Worm (Caenorhabditis elegans) whole organism, mixed stage, embryonic: ENCODE results near the gene srt-18.

Source experiments
- M03D4.4 ChIP-seq: sonication (generic microtip); optimal IDR thresholded peaks from 2 replicates; lab custom pipeline; 2017; ENCODE audit warnings: mild to moderate bottlenecking, missing genetic modification characterization, missing compliant biosample characterization
- bed-3 ChIP-seq: fragments of 200-800 bp; sonication (Bioruptor generic); optimal IDR thresholded peaks from 3 replicates; lab custom pipeline; 2018; ENCODE audit warnings: mild to moderate bottlenecking, missing genetic modification characterization, moderate library complexity, missing compliant biosample characterization
- ceh-39 ChIP-seq: fragments of 150-350 bp; optimal IDR thresholded peaks from 2 replicates; lab custom pipeline; 2014; ENCODE audit warnings: missing biosample characterization, missing genetic modification characterization
- ceh-43 ChIP-seq: fragments of 200-800 bp; sonication (Bioruptor generic); optimal IDR thresholded peaks from 2 replicates; lab custom pipeline; 2018; ENCODE audit warnings: mild to moderate bottlenecking, missing genetic modification characterization, moderate library complexity, missing compliant biosample characterization
- ceh-83 ChIP-seq: fragments of 200-800 bp; sonication (Bioruptor generic); optimal IDR thresholded peaks from 2 replicates; lab custom pipeline; 2018; ENCODE audit warnings: mild to moderate bottlenecking, missing genetic modification characterization, missing compliant biosample characterization
- ces-1 ChIP-seq: fragments of 150-350 bp; optimal IDR thresholded peaks from 2 replicates; lab custom pipeline; 2014; ENCODE audit warnings: missing biosample characterization, missing genetic modification reagents, missing genetic modification characterization
- cnd-1 ChIP-seq: fragments of 200-800 bp; sonication (Bioruptor generic); optimal IDR thresholded peaks from 2 replicates; lab custom pipeline; 2018; ENCODE audit warnings: mild to moderate bottlenecking, missing genetic modification characterization, missing compliant biosample characterization
- drap-1 ChIP-seq: fragments of 200-800 bp; sonication (Bioruptor generic); optimal IDR thresholded peaks from 3 replicates; lab custom pipeline; 2018; ENCODE audit warnings: mild to moderate bottlenecking, missing genetic modification characterization, missing compliant biosample characterization
- elt-1 ChIP-seq: sonication (generic microtip); optimal IDR thresholded peaks from 2 replicates; lab custom pipeline; 2017; ENCODE audit warnings: missing genetic modification characterization, mild to moderate bottlenecking, missing compliant biosample characterization, antibody characterized with exemption, moderate library complexity, borderline replicate concordance; ENCODE audit not compliant: insufficient read depth
- elt-3 ChIP-seq: fragments of 150-350 bp; optimal IDR thresholded peaks from 2 replicates; lab custom pipeline; 2014; ENCODE audit warnings: missing biosample characterization, missing genetic modification characterization
- ham-2 ChIP-seq: fragments of 200-800 bp; sonication (Bioruptor generic); optimal IDR thresholded peaks from 2 replicates; lab custom pipeline; 2018; ENCODE audit warnings: mild to moderate bottlenecking, missing genetic modification characterization, missing compliant biosample characterization
- hlh-1 ChIP-seq: fragments of 150-350 bp; optimal IDR thresholded peaks from 2 replicates; lab custom pipeline; 2014; ENCODE audit warnings: missing biosample characterization, missing genetic modification reagents, missing genetic modification characterization
- lin-13 ChIP-seq: fragments of 150-350 bp; optimal IDR thresholded peaks from 2 replicates; lab custom pipeline; 2014; ENCODE audit warnings: missing biosample characterization, missing genetic modification characterization
- lin-32 ChIP-seq: fragments of 200-800 bp; sonication (Bioruptor generic); optimal IDR thresholded peaks from 2 replicates; lab custom pipeline; 2018; ENCODE audit warnings: mild to moderate bottlenecking, missing genetic modification characterization, missing compliant biosample characterization
- lsy-2 ChIP-seq: fragments of 150-350 bp; optimal IDR thresholded peaks from 2 replicates; lab custom pipeline; 2014; ENCODE audit warnings: missing biosample characterization, missing genetic modification characterization
- mab-5 ChIP-seq: fragments of 150-350 bp; optimal IDR thresholded peaks from 2 replicates; lab custom pipeline; 2014; ENCODE audit warnings: missing biosample characterization, missing genetic modification characterization
- mep-1 ChIP-seq: fragments of 150-350 bp; optimal IDR thresholded peaks from 2 replicates; lab custom pipeline; 2017; ENCODE audit warnings: missing biosample characterization, missing genetic modification reagents, missing genetic modification characterization, inconsistent platforms
- mls-2 ChIP-seq: sonication (generic microtip); optimal IDR thresholded peaks from 2 replicates; lab custom pipeline; 2016; ENCODE audit warnings: mild to moderate bottlenecking, missing genetic modification characterization, moderate library complexity, missing compliant biosample characterization
- nhr-12 ChIP-seq: fragments of 150-350 bp; optimal IDR thresholded peaks from 2 replicates; lab custom pipeline; 2014; ENCODE audit warnings: missing biosample characterization, missing genetic modification characterization
- nhr-2 ChIP-seq: fragments of 150-350 bp; optimal IDR thresholded peaks from 2 replicates; lab custom pipeline; 2014; ENCODE audit warnings: missing biosample characterization, missing genetic modification characterization
- nhr-237 ChIP-seq: fragments of 150-350 bp; optimal IDR thresholded peaks from 2 replicates; lab custom pipeline; 2014; ENCODE audit warnings: missing biosample characterization, missing genetic modification characterization
- nhr-28 ChIP-seq: fragments of 150-350 bp; optimal IDR thresholded peaks from 2 replicates; lab custom pipeline; 2014; ENCODE audit warnings: missing biosample characterization, missing genetic modification characterization
- nhr-76 ChIP-seq: sonication (generic microtip); optimal IDR thresholded peaks from 2 replicates; lab custom pipeline; 2017; ENCODE audit warnings: missing biosample characterization, missing genetic modification characterization
- pha-4 ChIP-seq: fragments of 150-350 bp; optimal IDR thresholded peaks from 2 replicates; lab custom pipeline; 2018; ENCODE audit warnings: missing biosample characterization, missing genetic modification reagents, missing genetic modification characterization
- sem-2 ChIP-seq: fragments of 200-800 bp; sonication (Bioruptor generic); optimal IDR thresholded peaks from 2 replicates; lab custom pipeline; 2018; ENCODE audit warnings: mild to moderate bottlenecking, missing genetic modification characterization, missing compliant biosample characterization
- snpc-4 ChIP-seq: fragments of 150-350 bp; optimal IDR thresholded peaks from 2 replicates; lab custom pipeline; 2014; ENCODE audit warnings: missing biosample characterization, missing genetic modification characterization
- sptf-1 ChIP-seq: sonication (generic microtip); optimal IDR thresholded peaks from 2 replicates; lab custom pipeline; 2017; ENCODE audit warnings: mild to moderate bottlenecking, missing genetic modification characterization, moderate library complexity, missing compliant biosample characterization
- tbx-8 ChIP-seq: fragments of 200-800 bp; sonication (Bioruptor generic); optimal IDR thresholded peaks from 2 replicates; lab custom pipeline; 2018; ENCODE audit warnings: mild to moderate bottlenecking, missing genetic modification characterization, moderate library complexity, missing compliant biosample characterization
- unc-120 ChIP-seq: sonication (generic microtip); optimal IDR thresholded peaks from 2 replicates; lab custom pipeline; 2017; ENCODE audit warnings: missing genetic modification characterization, missing compliant biosample characterization; ENCODE audit not compliant: poor library complexity, severe bottlenecking
- unc-39 ChIP-seq: fragments of 150-350 bp; optimal IDR thresholded peaks from 2 replicates; lab custom pipeline; 2014; ENCODE audit warnings: missing biosample characterization, missing genetic modification characterization
- unc-62 ChIP-seq: fragments of 150-350 bp; optimal IDR thresholded peaks from 2 replicates; lab custom pipeline; 2014; ENCODE audit warnings: missing biosample characterization, missing genetic modification reagents, missing genetic modification characterization
- ztf-11 ChIP-seq: fragments of 150-350 bp; optimal IDR thresholded peaks from 2 replicates; lab custom pipeline; 2014; ENCODE audit warnings: missing biosample characterization, missing genetic modification characterization

The srt-18 gene

DNA sequence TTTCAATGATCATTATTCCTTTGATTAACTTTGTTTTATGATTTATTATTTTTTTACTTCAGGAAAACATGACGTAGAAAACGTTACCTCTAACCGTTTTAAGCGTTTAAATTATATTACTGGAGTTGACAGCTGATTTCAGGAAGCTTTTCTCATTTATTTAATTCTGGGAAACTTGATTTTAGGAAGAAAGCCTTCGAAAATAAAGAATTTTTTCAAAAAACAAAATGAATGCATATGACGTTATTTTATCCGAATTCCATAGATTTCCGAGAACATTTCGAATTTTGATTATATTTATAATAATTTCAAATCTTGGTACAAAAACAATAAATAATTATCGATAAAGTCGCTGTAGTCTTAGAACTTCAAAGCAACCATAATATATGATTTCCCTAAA lies 33.8 kb upstream of the srt-18 start:
- no peak for TF ChIP-seq M03D4.4 (tag; lab: Kevin White, UChicago)
- no peak for TF ChIP-seq snpc-4 (tag; lab: Kevin White, UChicago)
- no peak for TF ChIP-seq pha-4 (tag; lab: Kevin White, UChicago)
- TF ChIP-seq nhr-28 (tag; lab: Kevin White, UChicago), result no peak
- TF ChIP-seq elt-3, result no peak
- TF ChIP-seq lin-13 (tag; lab: Kevin White, UChicago), result no peak
- no peak for TF ChIP-seq nhr-2 (tag; lab: Kevin White, UChicago)
- TF ChIP-seq elt-1, result no peak
- TF ChIP-seq ceh-83 (GFP tag; lab: Kevin White, UChicago), result no peak
- no peak for TF ChIP-seq ceh-43 (GFP tag; lab: Kevin White, UChicago)
- no peak for TF ChIP-seq nhr-76 (tag; lab: Kevin White, UChicago)
- TF ChIP-seq drap-1 (GFP tag; lab: Kevin White, UChicago), result no peak
- TF ChIP-seq unc-39 (tag; lab: Kevin White, UChicago), result no peak
- TF ChIP-seq lin-32 (GFP tag; lab: Kevin White, UChicago), result no peak
- TF ChIP-seq ceh-39 (tag; lab: Kevin White, UChicago), result no peak

DNA sequence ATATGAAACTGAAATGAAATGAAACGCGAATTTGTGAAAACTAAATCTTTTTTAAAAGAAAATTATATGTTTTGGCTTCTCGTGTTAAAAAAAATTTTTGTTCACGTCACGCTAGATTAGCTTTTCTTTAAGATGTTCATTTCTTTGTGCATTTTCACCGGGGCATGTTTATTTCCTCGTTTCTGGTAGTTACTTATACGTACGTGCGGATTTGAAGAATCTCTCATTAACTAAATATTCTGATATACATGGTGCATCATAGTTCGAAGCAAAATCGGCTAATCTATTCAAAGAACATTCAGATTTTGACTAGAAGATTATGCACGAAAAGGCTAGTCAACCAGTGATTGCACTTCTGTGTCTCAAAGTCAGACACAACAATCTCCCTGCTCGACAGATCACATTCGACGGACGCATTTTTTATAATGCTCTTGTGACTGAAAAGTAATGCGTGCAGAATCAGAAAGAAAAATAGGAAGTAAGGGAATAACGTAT lies 32.2 kb upstream of the srt-18 start, which contains the start of gene C25E10.17:
C25E10.17 (minus strand) TSS at position 51 of the 495 bp plus-strand sequence.
- TF ChIP-seq ces-1 (GFP tag; lab: Kevin White, UChicago), result no peak
- TF ChIP-seq unc-120 (tag; lab: Kevin White, UChicago), result no peak
- TF ChIP-seq drap-1 (GFP tag; lab: Kevin White, UChicago), result no peak
- TF ChIP-seq snpc-4 (tag; lab: Kevin White, UChicago), result no peak
- TF ChIP-seq lsy-2 (tag; lab: Kevin White, UChicago), result no peak
- no peak for TF ChIP-seq tbx-8 (GFP tag; lab: Kevin White, UChicago)
- TF ChIP-seq nhr-2 (tag; lab: Kevin White, UChicago), result no peak
- no peak for TF ChIP-seq hlh-1
- TF ChIP-seq unc-62 (GFP tag; lab: Kevin White, UChicago), result no peak
- no peak for TF ChIP-seq sptf-1 (tag; lab: Kevin White, UChicago)
- no peak for TF ChIP-seq ceh-43 (GFP tag; lab: Kevin White, UChicago)
- TF ChIP-seq bed-3 (GFP tag; lab: Kevin White, UChicago), result no peak
- no peak for TF ChIP-seq M03D4.4 (tag; lab: Kevin White, UChicago)
- TF ChIP-seq cnd-1, result no peak

ce11 chrV:9044871-9045270 lies 29.4 kb upstream of the srt-18 start, which contains the start of gene nhr-30:
Gene nhr-30, plus strand, starts transcription at chrV:9045171.
- TF ChIP-seq elt-3 (no peak), unc-62 (GFP tag; lab: Kevin White, UChicago) (no peak), drap-1 (GFP tag; lab: Kevin White, UChicago) (no peak), ceh-39 (tag; lab: Kevin White, UChicago) (no peak), ham-2 (GFP tag; lab: Kevin White, UChicago) (no peak), lsy-2 (tag; lab: Kevin White, UChicago) (no peak), ceh-43 (GFP tag; lab: Kevin White, UChicago) (no peak), unc-39 (tag; lab: Kevin White, UChicago) (no peak), ceh-83 (GFP tag; lab: Kevin White, UChicago) (no peak), bed-3 (GFP tag; lab: Kevin White, UChicago) (no peak), mep-1 (tag; lab: Kevin White, UChicago) (no peak), mls-2 (tag; lab: Kevin White, UChicago) (no peak), elt-1 (no peak), ztf-11 (tag; lab: Kevin White, UChicago) (no peak)
- TF ChIP-seq, all 35 proteins: peak for 0

- TF ChIP-seq pha-4 (tag; lab: Kevin White, UChicago), result no peak
- no peak for TF ChIP-seq M03D4.4 (tag; lab: Kevin White, UChicago)
- TF ChIP-seq nhr-2 (tag; lab: Kevin White, UChicago), result no peak
- no peak for TF ChIP-seq lin-32 (GFP tag; lab: Kevin White, UChicago)
- TF ChIP-seq nhr-237 (tag; lab: Kevin White, UChicago), result no peak
- no peak for TF ChIP-seq sptf-1 (tag; lab: Kevin White, UChicago)
- TF ChIP-seq ham-2 (GFP tag; lab: Kevin White, UChicago), result no peak
- no peak for TF ChIP-seq unc-120 (tag; lab: Kevin White, UChicago)
These were observed 25.6 kb upstream of the srt-18 start, which contains the start of gene cyp-33B1 for ce11 chrV:9041030-9041429. Gene cyp-33B1, plus strand, starts transcription at chrV:9041330.

DNA sequence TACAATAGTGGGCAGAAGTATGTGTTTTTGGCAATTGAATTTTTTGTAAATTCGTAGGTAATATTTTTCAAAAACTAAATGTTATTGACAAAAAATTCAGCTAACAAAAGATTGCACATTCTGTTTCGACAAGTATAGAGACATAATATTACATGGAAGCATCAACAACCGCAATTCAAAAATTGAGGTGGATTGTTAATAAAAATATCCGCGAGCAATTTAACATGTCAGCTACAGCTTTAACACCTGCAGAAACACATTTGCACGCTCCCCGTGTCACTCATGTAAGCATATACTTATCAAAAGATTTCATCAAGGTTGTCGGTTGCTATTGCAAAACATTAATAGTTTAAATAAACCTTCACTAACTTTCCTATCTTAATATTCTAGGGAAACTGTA lies 20.2 kb upstream of the srt-18 start, which contains the start of gene srsx-34:
srsx-34 (plus strand) TSS at position 301 of the 400 bp plus-strand sequence.
- TF ChIP-seq mep-1 (tag; lab: Kevin White, UChicago), result no peak
- no peak for TF ChIP-seq snpc-4 (tag; lab: Kevin White, UChicago)
- TF ChIP-seq mab-5, result no peak
- TF ChIP-seq hlh-1, result no peak
- no peak for TF ChIP-seq elt-1
- no peak for TF ChIP-seq bed-3 (GFP tag; lab: Kevin White, UChicago)
- TF ChIP-seq nhr-12 (tag; lab: Kevin White, UChicago), result no peak
- TF ChIP-seq ceh-39 (tag; lab: Kevin White, UChicago), result no peak
- TF ChIP-seq unc-120 (tag; lab: Kevin White, UChicago), result no peak
- no peak for TF ChIP-seq nhr-2 (tag; lab: Kevin White, UChicago)
- no peak for TF ChIP-seq M03D4.4 (tag; lab: Kevin White, UChicago)
- no peak for TF ChIP-seq sem-2 (GFP tag; lab: Kevin White, UChicago)
- TF ChIP-seq lin-13 (tag; lab: Kevin White, UChicago), result no peak
- TF ChIP-seq mls-2 (tag; lab: Kevin White, UChicago), result no peak
- TF ChIP-seq elt-3, result no peak
